Fruit fly (Drosophila melanogaster) whole organism, adult: Measurements from ENCODE around the gene CG34163.

Experiments used
- CG11617 ChIP-seq: fragments of 200-800 bp; sonication (Bioruptor generic); optimal IDR thresholded peaks from 2 replicates; lab custom pipeline; 2017; ENCODE audit warnings: mild to moderate bottlenecking, missing biosample characterization, missing genetic modification reagents, missing genetic modification characterization
- CG12768 ChIP-seq: fragments of 200-800 bp; sonication (Bioruptor generic); optimal IDR thresholded peaks from 2 replicates; lab custom pipeline; 2017; ENCODE audit warnings: missing biosample characterization, missing genetic modification characterization, mild to moderate bottlenecking, moderate library complexity, missing genetic modification reagents
- CG14711 ChIP-seq: fragments of 200-800 bp; sonication (Bioruptor generic); optimal IDR thresholded peaks from 2 replicates; lab custom pipeline; 2018; ENCODE audit warnings: missing biosample characterization, mild to moderate bottlenecking, missing genetic modification characterization, moderate library complexity
- CG1620 ChIP-seq: fragments of 200-800 bp; sonication (Bioruptor generic); optimal IDR thresholded peaks from 2 replicates; lab custom pipeline; 2016; ENCODE audit warnings: missing biosample characterization, missing genetic modification characterization
- CG33017 ChIP-seq: fragments of 200-800 bp; sonication (Bioruptor generic); optimal IDR thresholded peaks from 2 replicates; lab custom pipeline; 2018; ENCODE audit warnings: missing biosample characterization, mild to moderate bottlenecking, missing genetic modification characterization, moderate library complexity
- CG5204 ChIP-seq: fragments of 200-800 bp; sonication (Bioruptor generic); optimal IDR thresholded peaks from 2 replicates; lab custom pipeline; 2016; ENCODE audit warnings: missing biosample characterization, missing genetic modification characterization
- CG7045 ChIP-seq: fragments of 200-800 bp; sonication (Bioruptor generic); optimal IDR thresholded peaks from 2 replicates; lab custom pipeline; 2017; ENCODE audit warnings: missing biosample characterization, mild to moderate bottlenecking, missing genetic modification characterization
- CG7101 ChIP-seq: fragments of 200-800 bp; sonication (Bioruptor generic); optimal IDR thresholded peaks from 2 replicates; lab custom pipeline; 2018; ENCODE audit warnings: missing biosample characterization, mild to moderate bottlenecking, missing genetic modification characterization, moderate library complexity
- Clk ChIP-seq: fragments of 200-800 bp; sonication (Bioruptor generic); optimal IDR thresholded peaks from 2 replicates; lab custom pipeline; 2017; ENCODE audit warnings: missing biosample characterization, missing genetic modification characterization
- Crg-1 ChIP-seq: fragments of 200-800 bp; sonication (Bioruptor generic); optimal IDR thresholded peaks from 2 replicates; lab custom pipeline; 2016; ENCODE audit warnings: missing biosample characterization, missing genetic modification characterization
- Hr96 ChIP-seq: fragments of 200-800 bp; sonication (Bioruptor generic); optimal IDR thresholded peaks from 2 replicates; lab custom pipeline; 2016; ENCODE audit warnings: missing biosample characterization, missing genetic modification characterization
- Mnt ChIP-seq: fragments of 200-800 bp; sonication (Bioruptor generic); optimal IDR thresholded peaks from 2 replicates; lab custom pipeline; 2016; ENCODE audit warnings: missing biosample characterization, mild to moderate bottlenecking, missing genetic modification characterization
- bab1 ChIP-seq: fragments of 200-800 bp; sonication (Bioruptor generic); optimal IDR thresholded peaks from 3 replicates; lab custom pipeline; 2019; ENCODE audit warnings: missing biosample characterization, mild to moderate bottlenecking, missing genetic modification characterization, moderate library complexity
- cic ChIP-seq: fragments of 200-800 bp; sonication (Bioruptor generic); optimal IDR thresholded peaks from 2 replicates; lab custom pipeline; 2017; ENCODE audit warnings: missing biosample characterization, mild to moderate bottlenecking, missing genetic modification characterization, moderate library complexity
- cnc ChIP-seq, 2 experiments: fragments of >200 bp; optimal IDR thresholded peaks; 2 replicates each; lab custom pipeline; 2017
- kay ChIP-seq: fragments of 200-800 bp; sonication (Bioruptor generic); peaks from one replicate; lab custom pipeline; 2016; ENCODE audit warnings: missing biosample characterization, missing genetic modification characterization, borderline replicate concordance
- ovo ChIP-seq: fragments of 200-800 bp; sonication (Bioruptor generic); optimal IDR thresholded peaks from 2 replicates; lab custom pipeline; 2016; ENCODE audit warnings: missing biosample characterization, missing genetic modification characterization
- pad ChIP-seq: fragments of 200-800 bp; sonication (Bioruptor generic); optimal IDR thresholded peaks from 3 replicates; lab custom pipeline; 2017; ENCODE audit warnings: missing biosample characterization, missing genetic modification characterization, mild to moderate bottlenecking, moderate library complexity, missing genetic modification reagents
- tj ChIP-seq: fragments of 200-800 bp; sonication (Bioruptor generic); optimal IDR thresholded peaks from 3 replicates; lab custom pipeline; 2017; ENCODE audit warnings: missing biosample characterization, mild to moderate bottlenecking, missing genetic modification characterization, moderate library complexity
- toe ChIP-seq: fragments of 200-800 bp; sonication (Bioruptor generic); optimal IDR thresholded peaks from 2 replicates; lab custom pipeline; 2016; ENCODE audit warnings: missing biosample characterization, missing genetic modification characterization

The CG34163 gene

dm6 chr2L:11987945-11988344 is at the start of gene CG34163, which contains the start of gene CG6686:
TSS of gene CG34163 (plus strand) at chr2L:11988270.
TSS of gene CG6686 (minus strand) at chr2L:11988039.
- TF ChIP-seq CG33017 (tag; lab: Kevin White, UChicago) (no peak), ovo (GFP tag; lab: Kevin White, UChicago) (peak; percentile 7), kay (GFP tag; lab: Kevin White, UChicago) (no peak), tj (peak; percentile 42), CG14711 (tag; lab: Kevin White, UChicago) (peak; percentile 50), Hr96 (GFP tag; lab: Kevin White, UChicago) (no peak), cnc (optimal IDR thresholded peaks at IDR 0.05; lab: Kevin White, UChicago) (no peak), CG7045 (GFP tag; lab: Kevin White, UChicago) (no peak), CG11617 (GFP tag; lab: Kevin White, UChicago) (peak; percentile 66), Crg-1 (GFP tag; lab: Kevin White, UChicago) (peak; percentile 27), bab1 (GFP tag; lab: Kevin White, UChicago) (peak; percentile 76), Clk (no peak), CG7101 (peak; percentile 48), CG1620 (peak; percentile 64), toe (GFP tag; lab: Kevin White, UChicago) (no peak), Mnt (peak; percentile 91)

dm6 chr2L:11940620-11941019 is 47.5 kb upstream of the CG34163 start:
- TF ChIP-seq Crg-1 (GFP tag; lab: Kevin White, UChicago): no peak
- no peak for TF ChIP-seq bab1 (GFP tag; lab: Kevin White, UChicago)
- no peak for TF ChIP-seq CG1620
- TF ChIP-seq CG7045 (GFP tag; lab: Kevin White, UChicago): no peak
- TF ChIP-seq CG5204 (GFP tag; lab: Kevin White, UChicago): no peak
- no peak for TF ChIP-seq CG33017 (tag; lab: Kevin White, UChicago)
- no peak for TF ChIP-seq Clk
- TF ChIP-seq cic (GFP tag; lab: Kevin White, UChicago): no peak
- no peak for TF ChIP-seq tj
- no peak for TF ChIP-seq CG14711 (tag; lab: Kevin White, UChicago)
- TF ChIP-seq ovo (GFP tag; lab: Kevin White, UChicago): no peak
- TF ChIP-seq toe (GFP tag; lab: Kevin White, UChicago): no peak
- TF ChIP-seq Mnt: no peak
- no peak for TF ChIP-seq CG11617 (GFP tag; lab: Kevin White, UChicago)
- no peak for TF ChIP-seq pad
- no peak for TF ChIP-seq cnc (optimal IDR thresholded peaks at IDR 0.05; lab: Kevin White, UChicago)
- TF ChIP-seq CG12768 (GFP tag; lab: Kevin White, UChicago): no peak

dm6 chr2L:11942265-11942664 is 45.8 kb upstream of the CG34163 start:
- TF ChIP-seq CG7101 (no peak), Crg-1 (GFP tag; lab: Kevin White, UChicago) (no peak), cic (GFP tag; lab: Kevin White, UChicago) (no peak), bab1 (GFP tag; lab: Kevin White, UChicago) (no peak), kay (GFP tag; lab: Kevin White, UChicago) (no peak), CG1620 (no peak), cnc (optimal IDR thresholded peaks at IDR 0.05; lab: Kevin White, UChicago) (no peak), CG11617 (GFP tag; lab: Kevin White, UChicago) (no peak), CG33017 (tag; lab: Kevin White, UChicago) (no peak), Hr96 (GFP tag; lab: Kevin White, UChicago) (no peak), CG7045 (GFP tag; lab: Kevin White, UChicago) (no peak), CG5204 (GFP tag; lab: Kevin White, UChicago) (no peak), Mnt (no peak)

- TF ChIP-seq bab1 (GFP tag; lab: Kevin White, UChicago) (no peak), cnc (optimal IDR thresholded peaks at IDR 0.05; lab: Kevin White, UChicago) (no peak), cic (GFP tag; lab: Kevin White, UChicago) (no peak), CG11617 (GFP tag; lab: Kevin White, UChicago) (no peak), Crg-1 (GFP tag; lab: Kevin White, UChicago) (no peak), Clk (no peak)
Measured at dm6 chr2L:11942826-11943225, 45.2 kb upstream of the CG34163 start.

DNA sequence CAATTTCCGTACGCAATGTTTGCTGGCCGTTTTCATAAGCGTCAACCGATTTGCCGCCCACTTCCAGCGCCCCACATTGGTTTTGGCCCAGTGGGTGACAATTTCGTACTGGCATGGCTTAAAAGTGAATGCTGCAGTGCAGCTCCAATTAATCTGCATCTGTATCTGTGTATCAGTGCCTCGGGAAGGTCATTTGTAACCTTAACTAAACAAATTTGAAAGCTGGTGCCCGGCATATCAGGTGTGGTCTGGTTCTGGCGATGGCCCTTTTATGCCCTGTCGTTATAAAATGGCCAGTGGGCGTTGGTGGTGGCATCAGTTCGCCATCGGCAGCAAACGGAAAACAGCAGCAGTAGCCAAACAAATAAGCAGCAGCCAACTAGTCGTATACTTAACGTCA is 44.2 kb upstream of the CG34163 start, which contains the start of gene Crys:
TSS of gene Crys (plus strand) at position 301 of the 400 bp plus-strand sequence.
- TF ChIP-seq bab1 (GFP tag; lab: Kevin White, UChicago): no peak

DNA sequence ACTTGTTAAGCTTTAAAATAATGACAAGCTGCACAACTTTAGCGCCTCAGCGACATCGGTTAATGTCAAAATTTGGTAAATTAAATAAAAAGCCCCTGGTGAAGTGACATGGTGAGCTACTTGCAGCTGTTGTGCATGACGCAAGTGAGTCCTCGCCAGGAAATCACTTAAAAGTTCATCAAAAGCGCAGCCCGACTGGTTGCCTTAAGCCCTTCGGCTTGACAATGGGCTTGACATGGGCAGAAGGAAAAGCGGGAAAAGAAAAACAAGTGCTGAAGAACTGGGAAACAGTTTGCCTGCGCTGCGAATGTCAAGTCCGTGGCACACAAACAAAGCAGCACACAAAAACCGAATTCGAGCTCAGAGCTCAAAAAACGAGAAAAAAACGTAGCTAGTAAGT is 40.4 kb upstream of the CG34163 start, which contains the start of gene CG16964:
TSS of gene CG16964 (plus strand) at position 301 of the 400 bp plus-strand sequence.
- no peak for TF ChIP-seq CG1620
- no peak for TF ChIP-seq Hr96 (GFP tag; lab: Kevin White, UChicago)
- TF ChIP-seq cic (GFP tag; lab: Kevin White, UChicago): no peak

DNA sequence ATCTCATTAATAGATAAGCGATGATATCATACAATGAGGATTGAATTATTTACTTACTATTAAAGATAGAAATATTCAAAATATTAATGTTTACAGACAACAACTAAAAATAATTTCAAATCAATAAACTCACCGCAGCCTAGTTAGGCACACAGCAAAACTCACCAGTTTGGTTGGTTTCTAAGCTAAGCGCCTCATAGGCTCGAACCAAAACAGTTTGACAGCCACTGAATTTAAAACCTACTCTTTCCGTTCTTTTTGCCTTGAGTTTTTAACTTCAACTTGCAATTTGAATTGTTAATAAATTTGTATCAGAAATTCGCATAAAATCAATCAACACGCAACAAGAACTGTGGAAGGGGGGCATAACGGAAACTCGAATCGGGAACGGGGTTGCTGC is 39.6 kb upstream of the CG34163 start:
- TF ChIP-seq tj (no peak), Clk (no peak), CG11617 (GFP tag; lab: Kevin White, UChicago) (no peak), CG7045 (GFP tag; lab: Kevin White, UChicago) (no peak), CG1620 (no peak), cic (GFP tag; lab: Kevin White, UChicago) (no peak)
